Fruit fly (Drosophila melanogaster) whole organism, embryonic: Measurements from ENCODE around the gene Ilp7.

Experiments used
- ATbp ChIP-seq: fragments of 200-800 bp; sonication (Bioruptor generic); optimal IDR thresholded peaks from 2 replicates; lab custom pipeline; 2017; ENCODE audit warnings: missing biosample characterization, mild to moderate bottlenecking, missing genetic modification characterization, missing genetic modification reagents
- Asciz ChIP-seq: fragments of 200-800 bp; sonication (Bioruptor generic); optimal IDR thresholded peaks from 2 replicates; lab custom pipeline; 2017; ENCODE audit warnings: missing biosample characterization, mild to moderate bottlenecking, missing genetic modification characterization, missing genetic modification reagents
- Atf-2 ChIP-seq: fragments of 200-800 bp; sonication (Bioruptor generic); optimal IDR thresholded peaks from 2 replicates; lab custom pipeline; 2016; ENCODE audit warnings: missing biosample characterization, missing genetic modification characterization
- CG10147 ChIP-seq: fragments of 200-800 bp; sonication (Bioruptor generic); optimal IDR thresholded peaks from 2 replicates; lab custom pipeline; 2019; ENCODE audit warnings: missing biosample characterization, mild to moderate bottlenecking, missing genetic modification characterization, moderate library complexity
- CG10979 ChIP-seq: fragments of 200-800 bp; sonication (Bioruptor generic); optimal IDR thresholded peaks from 2 replicates; lab custom pipeline; 2018; ENCODE audit warnings: missing biosample characterization, mild to moderate bottlenecking, missing genetic modification characterization, moderate library complexity
- CG11560 ChIP-seq: fragments of 200-800 bp; sonication (Bioruptor generic); IDR thresholded peaks from 3 replicates; pipeline ENCODE4 v1.3.6; 2022; ENCODE audit warnings: missing biosample characterization, missing genetic modification characterization
- CG14667 ChIP-seq: fragments of 200-800 bp; sonication (Bioruptor generic); IDR thresholded peaks from 2 replicates; pipeline ENCODE4 v1.3.6; 2022; ENCODE audit warnings: missing biosample characterization, missing genetic modification characterization
- CG16813 ChIP-seq: fragments of 200-800 bp; sonication (Bioruptor generic); IDR thresholded peaks from 3 replicates; pipeline ENCODE4 v1.3.6; 2022; ENCODE audit warnings: missing biosample characterization, missing genetic modification characterization; ENCODE audit not compliant: partially characterized antibody
- CG16863 ChIP-seq: fragments of 200-800 bp; sonication (Bioruptor generic); optimal IDR thresholded peaks from 3 replicates; lab custom pipeline; 2016; ENCODE audit warnings: missing biosample characterization, missing genetic modification characterization
- CG17328 ChIP-seq: fragments of 200-800 bp; sonication (Bioruptor generic); IDR thresholded peaks from 2 replicates; pipeline ENCODE4 v1.3.6; 2022; ENCODE audit warnings: missing biosample characterization, missing genetic modification characterization
- CG31224 ChIP-seq: fragments of 200-800 bp; sonication (Bioruptor generic); IDR thresholded peaks from 2 replicates; pipeline ENCODE4 v1.3.6; 2022; ENCODE audit warnings: missing biosample characterization, missing genetic modification characterization
- CG32532 ChIP-seq: fragments of 200-800 bp; sonication (Bioruptor generic); IDR thresholded peaks from 2 replicates; pipeline ENCODE4 v1.3.6; 2022; ENCODE audit warnings: missing biosample characterization, missing genetic modification characterization
- CG3726 ChIP-seq: fragments of 200-800 bp; sonication (Bioruptor generic); IDR thresholded peaks from 3 replicates; pipeline ENCODE4, ENCODE4 v1.3.6; 2022; ENCODE audit warnings: missing biosample characterization, missing genetic modification characterization
- CG6175 ChIP-seq: fragments of 200-800 bp; sonication (Bioruptor generic); IDR thresholded peaks from 3 replicates; pipeline ENCODE4 v1.3.6; 2022; ENCODE audit warnings: missing biosample characterization, missing genetic modification characterization
- CG6689 ChIP-seq: fragments of 200-800 bp; sonication (Bioruptor generic); IDR thresholded peaks from 2 replicates; pipeline ENCODE4 v1.3.6; 2022; ENCODE audit warnings: missing biosample characterization, missing genetic modification characterization
- CG7271 ChIP-seq: fragments of 200-800 bp; sonication (Bioruptor generic); optimal IDR thresholded peaks from 2 replicates; lab custom pipeline; 2018; ENCODE audit warnings: missing biosample characterization, mild to moderate bottlenecking, missing genetic modification characterization, moderate library complexity
- CG7745 ChIP-seq: fragments of 200-800 bp; sonication (Bioruptor generic); optimal IDR thresholded peaks from 2 replicates; lab custom pipeline; 2018; ENCODE audit warnings: missing biosample characterization, mild to moderate bottlenecking, missing genetic modification characterization, moderate library complexity
- CG7928 ChIP-seq: fragments of 200-800 bp; sonication (Bioruptor generic); optimal IDR thresholded peaks from 2 replicates; lab custom pipeline; 2017; ENCODE audit warnings: missing biosample characterization, mild to moderate bottlenecking, missing genetic modification characterization
- CG9727 ChIP-seq: fragments of 200-800 bp; sonication (Bioruptor generic); optimal IDR thresholded peaks from 3 replicates; lab custom pipeline; 2017; ENCODE audit warnings: missing biosample characterization, mild to moderate bottlenecking, missing genetic modification characterization
- CTCF ChIP-seq: fragments of 200-800 bp; sonication (Bioruptor generic); optimal IDR thresholded peaks from 2 replicates; lab custom pipeline; 2017; ENCODE audit warnings: missing biosample characterization, mild to moderate bottlenecking, missing genetic modification characterization, moderate library complexity
- Deaf1 ChIP-seq: fragments of 200-800 bp; optimal IDR thresholded peaks from 3 replicates; lab custom pipeline; 2019; ENCODE audit warnings: missing biosample characterization, mild to moderate bottlenecking, missing genetic modification characterization, moderate library complexity
- Drgx ChIP-seq: fragments of 200-800 bp; sonication (Bioruptor generic); IDR thresholded peaks from 2 replicates; pipeline ENCODE4 v1.3.6; 2022; ENCODE audit warnings: missing biosample characterization, missing genetic modification characterization
- Gsc ChIP-seq: fragments of 200-800 bp; sonication (Bioruptor generic); IDR thresholded peaks from 2 replicates; pipeline ENCODE4 v1.3.6; 2022; ENCODE audit warnings: missing biosample characterization, missing genetic modification characterization
- HLH4C ChIP-seq: fragments of 200-800 bp; sonication (Bioruptor generic); IDR thresholded peaks from 3 replicates; pipeline ENCODE4 v1.3.6; 2022; ENCODE audit warnings: missing biosample characterization, missing genetic modification characterization; ENCODE audit not compliant: partially characterized antibody
- Mad ChIP-seq: fragments of 200-800 bp; sonication (Bioruptor generic); optimal IDR thresholded peaks from 2 replicates; lab custom pipeline; 2016; ENCODE audit warnings: missing biosample characterization, missing genetic modification characterization
- Sin3A ChIP-seq: fragments of >200 bp; optimal IDR thresholded peaks from 2 replicates; lab custom pipeline; 2018
- Sox100B ChIP-seq: fragments of 200-800 bp; sonication (Bioruptor generic); optimal IDR thresholded peaks from 3 replicates; lab custom pipeline; 2018; ENCODE audit warnings: missing biosample characterization, mild to moderate bottlenecking, missing genetic modification characterization
- Sry-δ ChIP-seq: fragments of 200-800 bp; sonication (Bioruptor generic); optimal IDR thresholded peaks from 2 replicates; lab custom pipeline; 2016; ENCODE audit warnings: missing biosample characterization, missing genetic modification characterization
- Trl ChIP-seq, 3 experiments: fragments of >200 bp in 2 of 3; fragments of 200-800 bp in 1 of 3; sonication (Bioruptor generic) in 1 of 3; optimal IDR thresholded peaks; 2 replicates in 1 of 3; 3 replicates in 2 of 3; lab custom pipeline; 2016 to 2017; ENCODE audit warnings: missing biosample characterization in 1 of 3, missing genetic modification characterization in 1 of 3
- Usf ChIP-seq: fragments of 200-800 bp; sonication (Bioruptor generic); optimal IDR thresholded peaks from 2 replicates; lab custom pipeline; 2017; ENCODE audit warnings: missing genotype, missing biosample characterization, missing genetic modification characterization
- YL-1 ChIP-seq: fragments of 200-800 bp; sonication (Bioruptor generic); optimal IDR thresholded peaks from 3 replicates; lab custom pipeline; 2017; ENCODE audit warnings: missing biosample characterization, mild to moderate bottlenecking, missing genetic modification characterization
- ac ChIP-seq: fragments of 200-800 bp; sonication (Bioruptor generic); optimal IDR thresholded peaks from 3 replicates; lab custom pipeline; 2017; ENCODE audit warnings: missing biosample characterization, mild to moderate bottlenecking, missing genetic modification characterization
- ato ChIP-seq: fragments of 200-800 bp; sonication (Bioruptor generic); IDR thresholded peaks from 2 replicates; pipeline ENCODE4 v1.3.6; 2022; ENCODE audit warnings: missing biosample characterization, missing genetic modification characterization; ENCODE audit not compliant: partially characterized antibody
- cas ChIP-seq: fragments of 200-800 bp; sonication (Bioruptor generic); IDR thresholded peaks from 2 replicates; pipeline ENCODE4 v1.3.6; 2022; ENCODE audit warnings: missing biosample characterization, missing genetic modification characterization
- crp ChIP-seq, 2 experiments: fragments of 200-800 bp; sonication (Bioruptor generic); optimal IDR thresholded peaks; 2 replicates in 1 of 2; 3 replicates in 1 of 2; lab custom pipeline; 2017; ENCODE audit warnings: missing biosample characterization in 2 of 2, missing genetic modification characterization in 2 of 2, mild to moderate bottlenecking in 1 of 2, moderate library complexity in 1 of 2
- dmrt99B ChIP-seq: fragments of 200-800 bp; sonication (Bioruptor generic); optimal IDR thresholded peaks from 2 replicates; lab custom pipeline; 2018; ENCODE audit warnings: missing biosample characterization, mild to moderate bottlenecking, missing genetic modification characterization, moderate library complexity
- dpn ChIP-seq, 2 experiments: fragments of 200-800 bp; sonication (Bioruptor generic); optimal IDR thresholded peaks; 3 replicates each; lab custom pipeline; 2016; ENCODE audit warnings: missing biosample characterization in 2 of 2, missing genetic modification characterization in 2 of 2
- esg ChIP-seq: fragments of 200-800 bp; sonication (Bioruptor generic); conservative IDR thresholded peaks from 2 replicates; pipeline ENCODE4 v1.3.6; 2022; ENCODE audit warnings: missing biosample characterization, missing genetic modification characterization
- gem ChIP-seq: fragments of 200-800 bp; sonication (Bioruptor generic); optimal IDR thresholded peaks from 2 replicates; lab custom pipeline; 2019; ENCODE audit warnings: missing biosample characterization, mild to moderate bottlenecking, missing genetic modification characterization, moderate library complexity
- kah ChIP-seq: fragments of 200-800 bp; sonication (Bioruptor generic); optimal IDR thresholded peaks from 2 replicates; lab custom pipeline; 2018; ENCODE audit warnings: missing biosample characterization, mild to moderate bottlenecking, missing genetic modification characterization
- kay ChIP-seq: fragments of 200-800 bp; sonication (Bioruptor generic); optimal IDR thresholded peaks from 2 replicates; lab custom pipeline; 2016; ENCODE audit warnings: missing biosample characterization, missing genetic modification characterization
- luna ChIP-seq: fragments of 200-800 bp; sonication (Bioruptor generic); optimal IDR thresholded peaks from 2 replicates; lab custom pipeline; 2016; ENCODE audit warnings: missing biosample characterization, missing genetic modification characterization
- mld ChIP-seq: fragments of 200-800 bp; sonication (Bioruptor generic); IDR thresholded peaks from 3 replicates; pipeline ENCODE4 v1.3.6; 2022; ENCODE audit warnings: missing biosample characterization, missing genetic modification characterization; ENCODE audit not compliant: partially characterized antibody
- ro ChIP-seq: fragments of 200-800 bp; sonication (Bioruptor generic); IDR thresholded peaks from 2 replicates; pipeline ENCODE4 v1.3.6; 2022; ENCODE audit warnings: missing biosample characterization, missing genetic modification characterization
- sim ChIP-seq: fragments of 200-800 bp; sonication (Bioruptor generic); IDR thresholded peaks from 2 replicates; pipeline ENCODE4 v1.3.6; 2022; ENCODE audit warnings: missing biosample characterization, missing genetic modification characterization
- sna ChIP-seq: fragments of 200-800 bp; sonication (Bioruptor generic); IDR thresholded peaks from 2 replicates; pipeline ENCODE4 v1.3.6; 2022; ENCODE audit warnings: missing biosample characterization, missing genetic modification characterization; ENCODE audit not compliant: partially characterized antibody
- stc ChIP-seq: fragments of 200-800 bp; sonication (Bioruptor generic); IDR thresholded peaks from 2 replicates; pipeline ENCODE4 v1.3.6; 2022; ENCODE audit warnings: missing biosample characterization, missing genetic modification characterization
- sug ChIP-seq: fragments of 200-800 bp; optimal IDR thresholded peaks from 2 replicates; lab custom pipeline; 2019; ENCODE audit warnings: missing biosample characterization, mild to moderate bottlenecking, missing genetic modification characterization, moderate library complexity
- tio ChIP-seq: fragments of 200-800 bp; sonication (Bioruptor generic); optimal IDR thresholded peaks from 2 replicates; lab custom pipeline; 2017; ENCODE audit warnings: missing biosample characterization, missing genetic modification characterization, inconsistent platforms
- tna ChIP-seq: fragments of 200-800 bp; sonication (Bioruptor generic); IDR thresholded peaks from 2 replicates; pipeline ENCODE4 v1.3.6; 2022; ENCODE audit warnings: missing biosample characterization, missing genetic modification characterization; ENCODE audit not compliant: partially characterized antibody
- zfh1 ChIP-seq: fragments of 200-800 bp; sonication (Bioruptor generic); IDR thresholded peaks from 3 replicates; pipeline ENCODE4 v1.3.6; 2022; ENCODE audit warnings: missing biosample characterization, missing genetic modification characterization

Ilp7 gene

DNA sequence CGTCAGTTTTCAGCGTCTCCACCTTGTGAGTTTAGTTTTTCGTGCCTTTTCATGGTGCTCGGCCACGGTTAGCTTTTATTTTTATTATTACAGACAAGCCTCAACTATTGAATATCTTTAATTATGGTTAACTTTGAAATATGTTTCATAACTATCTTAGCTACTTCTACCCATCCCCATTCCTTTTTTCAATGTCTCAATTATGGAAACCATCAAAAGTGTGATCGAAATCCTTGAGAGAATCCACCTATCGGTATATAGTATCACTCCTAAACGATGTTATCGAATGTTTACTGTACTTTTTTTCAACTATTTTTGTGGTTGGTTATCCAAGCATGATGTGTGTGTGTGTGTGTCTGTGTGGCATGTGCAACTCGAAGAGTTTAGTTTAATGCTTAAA, 46.6 kb downstream of the Ilp7 start (continued):
- TF ChIP-seq CG16813 (GFP tag; lab: Robert Waterston, UW), result no peak
- no peak for TF ChIP-seq ato
- TF ChIP-seq stc (GFP tag; lab: Robert Waterston, UW), result peak; percentile 40; the same call in 1 of the 2 replicates
- no peak for TF ChIP-seq CG9727
- no peak for TF ChIP-seq CG7928 (GFP tag; lab: Kevin White, UChicago)
- no peak for TF ChIP-seq luna (GFP tag; lab: Kevin White, UChicago)
- TF ChIP-seq ac (GFP tag; lab: Kevin White, UChicago), result no peak
- TF ChIP-seq zfh1, result no peak
- TF ChIP-seq tio (GFP tag; lab: Kevin White, UChicago), result peak; percentile 15
- TF ChIP-seq mld, result no peak
- no peak for TF ChIP-seq ro (GFP tag; lab: Robert Waterston, UW)
- no peak for TF ChIP-seq Atf-2
- peak; percentile 75 for TF ChIP-seq Drgx (GFP tag; lab: Robert Waterston, UW)
- TF ChIP-seq Mad, result no peak
- no peak for TF ChIP-seq CG7271 (tag; lab: Kevin White, UChicago)
- TF ChIP-seq sug (tag; lab: Kevin White, UChicago), result peak; percentile 2
- no peak for TF ChIP-seq CG10147
- no peak for TF ChIP-seq esg (GFP tag; lab: Robert Waterston, UW)
- no peak for TF ChIP-seq CG11560
- no peak for TF ChIP-seq Sox100B (GFP tag; lab: Kevin White, UChicago)
- peak; percentile 67 for TF ChIP-seq gem
- no peak for TF ChIP-seq Gsc (GFP tag; lab: Robert Waterston, UW)
- TF ChIP-seq YL-1, result no peak
- TF ChIP-seq CG31224 (GFP tag; lab: Robert Waterston, UW), result peak; percentile 35; the same call in 1 of the 2 replicates
- TF ChIP-seq HLH4C, result no peak
- TF ChIP-seq CG16863, result peak; percentile 24
- no peak for TF ChIP-seq crp (GFP tag; optimal IDR thresholded peaks at IDR 0.05; lab: Kevin White, UChicago)
- TF ChIP-seq Deaf1, result no peak
- TF ChIP-seq tna (GFP tag; lab: Robert Waterston, UW), result no peak
- peak; percentile 20 for TF ChIP-seq CG10979 (tag; lab: Kevin White, UChicago)
- TF ChIP-seq dmrt99B (tag; lab: Kevin White, UChicago), result peak; percentile 75
- no peak for TF ChIP-seq CG17328 (GFP tag; lab: Robert Waterston, UW)
- no peak for TF ChIP-seq cas
- TF ChIP-seq kay (GFP tag; lab: Kevin White, UChicago), result no peak
- no peak for TF ChIP-seq CG6175
- TF ChIP-seq Trl (optimal IDR thresholded peaks at IDR 0.05; lab: Kevin White, UChicago), result no peak
- TF ChIP-seq Trl (GFP tag; optimal IDR thresholded peaks at IDR 0.05; lab: Kevin White, UChicago), result peak; percentile 1
- no peak for TF ChIP-seq CG3726 (GFP tag; lab: Robert Waterston, UW)
- TF ChIP-seq Sin3A (lab: Kevin White, UChicago), result no peak
- TF ChIP-seq CG7745 (tag; lab: Kevin White, UChicago), result no peak
- peak; percentile 37 to 62 for TF ChIP-seq dpn (GFP tag; optimal IDR thresholded peaks at IDR 0.05; lab: Kevin White, UChicago)
- no peak for TF ChIP-seq Asciz
- TF ChIP-seq CG14667 (GFP tag; lab: Robert Waterston, UW), result no peak
- TF ChIP-seq CTCF, result no peak
- 0 out of 2 replicates have a peak, but pooled peaks have one; percentile 35 for TF ChIP-seq CG6689 (GFP tag; lab: Robert Waterston, UW)
- peak; percentile 48; the same call in 1 of the 2 replicates for TF ChIP-seq CG32532 (GFP tag; lab: Robert Waterston, UW)
- TF ChIP-seq Sry-δ (GFP tag; lab: Kevin White, UChicago), result no peak
- TF ChIP-seq ATbp (GFP tag; lab: Kevin White, UChicago), result peak; percentile 30
- TF ChIP-seq sim (GFP tag; lab: Robert Waterston, UW), result no peak
- TF ChIP-seq Usf (GFP tag; lab: Kevin White, UChicago), result no peak
- no peak for TF ChIP-seq sna (GFP tag; lab: Robert Waterston, UW)
- no peak for TF ChIP-seq kah (GFP tag; lab: Kevin White, UChicago)
